Fruit fly (Drosophila melanogaster) whole organism, embryonic: Measurements from ENCODE around the gene eca.

Source experiments
- ATbp ChIP-seq: fragments of 200-800 bp; sonication (Bioruptor generic); optimal IDR thresholded peaks from 2 replicates; lab custom pipeline; 2017; ENCODE audit warnings: missing biosample characterization, mild to moderate bottlenecking, missing genetic modification characterization, missing genetic modification reagents
- Aef1 ChIP-seq: fragments of 200-800 bp; sonication (Bioruptor generic); IDR thresholded peaks from 3 replicates; pipeline ENCODE4 v1.3.6; 2022; ENCODE audit warnings: missing biosample characterization, missing genetic modification characterization
- BtbVII ChIP-seq: fragments of 200-800 bp; sonication (Bioruptor generic); optimal IDR thresholded peaks from 3 replicates; lab custom pipeline; 2017; ENCODE audit warnings: missing biosample characterization, mild to moderate bottlenecking, missing genetic modification characterization
- CG10209 ChIP-seq: fragments of 200-800 bp; sonication (Bioruptor generic); optimal IDR thresholded peaks from 3 replicates; lab custom pipeline; 2017; ENCODE audit warnings: missing biosample characterization, mild to moderate bottlenecking, missing genetic modification characterization, missing genetic modification reagents
- CG10979 ChIP-seq: fragments of 200-800 bp; sonication (Bioruptor generic); optimal IDR thresholded peaks from 2 replicates; lab custom pipeline; 2018; ENCODE audit warnings: missing biosample characterization, mild to moderate bottlenecking, missing genetic modification characterization, moderate library complexity
- CG12071 ChIP-seq: fragments of 200-800 bp; sonication (Bioruptor generic); optimal IDR thresholded peaks from 3 replicates; lab custom pipeline; 2018; ENCODE audit warnings: missing biosample characterization, mild to moderate bottlenecking, missing genetic modification characterization
- CG12769 ChIP-seq: fragments of 200-800 bp; sonication (Bioruptor generic); optimal IDR thresholded peaks from 2 replicates; lab custom pipeline; 2019; ENCODE audit warnings: missing biosample characterization, mild to moderate bottlenecking, missing genetic modification characterization, moderate library complexity
- CG13424 ChIP-seq: fragments of 200-800 bp; sonication (Bioruptor generic); optimal IDR thresholded peaks from 2 replicates; lab custom pipeline; 2019; ENCODE audit warnings: missing biosample characterization, mild to moderate bottlenecking, missing genetic modification characterization, moderate library complexity
- CG17385 ChIP-seq: fragments of 200-800 bp; sonication (Bioruptor generic); optimal IDR thresholded peaks from 3 replicates; lab custom pipeline; 2018; ENCODE audit warnings: missing biosample characterization, mild to moderate bottlenecking, missing genetic modification characterization
- CG1792 ChIP-seq: fragments of 200-800 bp; sonication (Bioruptor generic); optimal IDR thresholded peaks from 2 replicates; lab custom pipeline; 2016; ENCODE audit warnings: missing biosample characterization, missing genetic modification characterization
- CG18599 ChIP-seq: fragments of 200-800 bp; sonication (Bioruptor generic); optimal IDR thresholded peaks from 3 replicates; lab custom pipeline; 2017; ENCODE audit warnings: missing biosample characterization, missing genetic modification characterization, mild to moderate bottlenecking, moderate library complexity, missing genetic modification reagents
- CG31365 ChIP-seq: fragments of 200-800 bp; sonication (Bioruptor generic); optimal IDR thresholded peaks from 2 replicates; lab custom pipeline; 2018; ENCODE audit warnings: missing biosample characterization, mild to moderate bottlenecking, missing genetic modification characterization
- CG3163 ChIP-seq: fragments of 200-800 bp; sonication (Bioruptor generic); optimal IDR thresholded peaks from 3 replicates; lab custom pipeline; 2016; ENCODE audit warnings: missing biosample characterization, missing genetic modification characterization
- CG3281 ChIP-seq: fragments of 200-800 bp; sonication (Bioruptor generic); optimal IDR thresholded peaks from 3 replicates; lab custom pipeline; 2017; ENCODE audit warnings: missing biosample characterization, mild to moderate bottlenecking, missing genetic modification characterization
- CG4328 ChIP-seq: fragments of 200-800 bp; sonication (Bioruptor generic); optimal IDR thresholded peaks from 3 replicates; lab custom pipeline; 2017; ENCODE audit warnings: missing biosample characterization, missing genetic modification reagents, missing genetic modification characterization
- CG6654 ChIP-seq: fragments of 200-800 bp; sonication (Bioruptor generic); optimal IDR thresholded peaks from 2 replicates; lab custom pipeline; 2017; ENCODE audit warnings: missing biosample characterization, mild to moderate bottlenecking, missing genetic modification characterization
- CG6683 ChIP-seq: fragments of 200-800 bp; sonication (Bioruptor generic); optimal IDR thresholded peaks from 2 replicates; lab custom pipeline; 2017; ENCODE audit warnings: missing biosample characterization, mild to moderate bottlenecking, missing genetic modification characterization, missing genetic modification reagents
- CG6813 ChIP-seq: fragments of 200-800 bp; sonication (Bioruptor generic); optimal IDR thresholded peaks from 2 replicates; lab custom pipeline; 2017; ENCODE audit warnings: missing biosample characterization, missing genetic modification characterization, mild to moderate bottlenecking, moderate library complexity, missing genetic modification reagents
- CG6854 ChIP-seq: fragments of 200-800 bp; sonication (Bioruptor generic); optimal IDR thresholded peaks from 3 replicates; lab custom pipeline; 2017; ENCODE audit warnings: missing biosample characterization, mild to moderate bottlenecking, missing genetic modification characterization
- CG7786 ChIP-seq: fragments of 200-800 bp; sonication (Bioruptor generic); optimal IDR thresholded peaks from 2 replicates; lab custom pipeline; 2016; ENCODE audit warnings: missing biosample characterization, missing genetic modification characterization
- CG7987 ChIP-seq: fragments of 200-800 bp; sonication (Bioruptor generic); optimal IDR thresholded peaks from 2 replicates; lab custom pipeline; 2018; ENCODE audit warnings: missing biosample characterization, mild to moderate bottlenecking, missing genetic modification characterization, moderate library complexity
- CG8290 ChIP-seq, 3 experiments: fragments of 200-800 bp; sonication (Bioruptor generic); optimal IDR thresholded peaks; 2 replicates each; lab custom pipeline; 2016 to 2019; ENCODE audit warnings: missing biosample characterization in 3 of 3, missing genetic modification characterization in 3 of 3, mild to moderate bottlenecking in 2 of 3, moderate library complexity in 1 of 3
- CG9609 ChIP-seq: fragments of 200-800 bp; sonication (Bioruptor generic); optimal IDR thresholded peaks from 3 replicates; lab custom pipeline; 2016; ENCODE audit warnings: missing biosample characterization, missing genetic modification characterization
- CoRest ChIP-seq: fragments of 200-800 bp; sonication (Bioruptor generic); optimal IDR thresholded peaks from 3 replicates; lab custom pipeline; 2018; ENCODE audit warnings: missing biosample characterization, mild to moderate bottlenecking, missing genetic modification characterization, moderate library complexity
- Dip3 ChIP-seq: fragments of 200-800 bp; sonication (Bioruptor generic); optimal IDR thresholded peaks from 3 replicates; lab custom pipeline; 2016; ENCODE audit warnings: missing biosample characterization, missing genetic modification characterization
- Fer1 ChIP-seq: fragments of 200-800 bp; sonication (Bioruptor generic); optimal IDR thresholded peaks from 2 replicates; lab custom pipeline; 2017; ENCODE audit warnings: missing biosample characterization, mild to moderate bottlenecking, missing genetic modification characterization
- Fer3 ChIP-seq: fragments of 200-800 bp; sonication (Bioruptor generic); optimal IDR thresholded peaks from 2 replicates; lab custom pipeline; 2018; ENCODE audit warnings: missing biosample characterization, mild to moderate bottlenecking, missing genetic modification characterization, moderate library complexity
- Hand ChIP-seq: fragments of 200-800 bp; sonication (Bioruptor generic); optimal IDR thresholded peaks from 2 replicates; lab custom pipeline; 2017; ENCODE audit warnings: mild to moderate bottlenecking, missing biosample characterization, missing genetic modification reagents, missing genetic modification characterization
- Hey ChIP-seq: fragments of 200-800 bp; sonication (Bioruptor generic); optimal IDR thresholded peaks from 3 replicates; lab custom pipeline; 2018; ENCODE audit warnings: missing biosample characterization, mild to moderate bottlenecking, missing genetic modification characterization
- Hmr ChIP-seq: fragments of 200-800 bp; sonication (Bioruptor generic); optimal IDR thresholded peaks from 3 replicates; lab custom pipeline; 2017; ENCODE audit warnings: mild to moderate bottlenecking, missing biosample characterization, missing genetic modification reagents, missing genetic modification characterization
- Hr51 ChIP-seq, 2 experiments: fragments of 200-800 bp; sonication (Bioruptor generic); optimal IDR thresholded peaks; 2 replicates in 1 of 2; 3 replicates in 1 of 2; lab custom pipeline; 2016 to 2018; ENCODE audit warnings: missing biosample characterization in 2 of 2, missing genetic modification characterization in 2 of 2, mild to moderate bottlenecking in 1 of 2, moderate library complexity in 1 of 2
- Hr78 ChIP-seq, 2 experiments: fragments of 200-800 bp in 1 of 2; fragments of >200 bp in 1 of 2; sonication (Bioruptor generic) in 1 of 2; optimal IDR thresholded peaks; 2 replicates each; lab custom pipeline; 2017 to 2019; ENCODE audit warnings: missing biosample characterization in 2 of 2, missing genetic modification characterization in 2 of 2, mild to moderate bottlenecking in 1 of 2, moderate library complexity in 1 of 2
- Med ChIP-seq: fragments of 200-800 bp; sonication (Bioruptor generic); peaks from one replicate; lab custom pipeline; 2016; ENCODE audit warnings: missing biosample characterization, missing genetic modification characterization, mild to moderate bottlenecking, inconsistent platforms, moderate library complexity
- Meics ChIP-seq: fragments of 200-800 bp; sonication (Bioruptor generic); optimal IDR thresholded peaks from 2 replicates; lab custom pipeline; 2017; ENCODE audit warnings: missing biosample characterization, mild to moderate bottlenecking, missing genetic modification characterization
- NfI ChIP-seq: fragments of 200-800 bp; sonication (Bioruptor generic); optimal IDR thresholded peaks from 3 replicates; lab custom pipeline; 2018; ENCODE audit warnings: missing biosample characterization, mild to moderate bottlenecking, missing genetic modification characterization, moderate library complexity
- Oli ChIP-seq: fragments of 200-800 bp; sonication (Bioruptor generic); optimal IDR thresholded peaks from 2 replicates; lab custom pipeline; 2018; ENCODE audit warnings: missing biosample characterization, mild to moderate bottlenecking, missing genetic modification characterization, moderate library complexity
- Trl ChIP-seq, 3 experiments: fragments of >200 bp in 2 of 3; fragments of 200-800 bp in 1 of 3; sonication (Bioruptor generic) in 1 of 3; optimal IDR thresholded peaks; 2 replicates in 1 of 3; 3 replicates in 2 of 3; lab custom pipeline; 2016 to 2017; ENCODE audit warnings: missing biosample characterization in 1 of 3, missing genetic modification characterization in 1 of 3
- abd-A ChIP-seq: fragments of 200-800 bp; sonication (Bioruptor generic); optimal IDR thresholded peaks from 3 replicates; lab custom pipeline; 2019; ENCODE audit warnings: missing biosample characterization, mild to moderate bottlenecking, missing genetic modification characterization, moderate library complexity
- en ChIP-seq: fragments of 200-800 bp; sonication (Bioruptor generic); optimal IDR thresholded peaks from 2 replicates; lab custom pipeline; 2016; ENCODE audit warnings: missing biosample characterization, missing genetic modification characterization
- gem ChIP-seq: fragments of 200-800 bp; sonication (Bioruptor generic); optimal IDR thresholded peaks from 2 replicates; lab custom pipeline; 2019; ENCODE audit warnings: missing biosample characterization, mild to moderate bottlenecking, missing genetic modification characterization, moderate library complexity
- luna ChIP-seq: fragments of 200-800 bp; sonication (Bioruptor generic); optimal IDR thresholded peaks from 2 replicates; lab custom pipeline; 2016; ENCODE audit warnings: missing biosample characterization, missing genetic modification characterization
- mirr ChIP-seq: fragments of 200-800 bp; sonication (Bioruptor generic); optimal IDR thresholded peaks from 3 replicates; lab custom pipeline; 2018; ENCODE audit warnings: missing biosample characterization, mild to moderate bottlenecking, missing genetic modification characterization
- org-1 ChIP-seq: fragments of 200-800 bp; sonication (Bioruptor generic); optimal IDR thresholded peaks from 2 replicates; lab custom pipeline; 2017; ENCODE audit warnings: missing biosample characterization, missing genetic modification characterization
- pho ChIP-seq: fragments of 200-800 bp; sonication (Bioruptor generic); optimal IDR thresholded peaks from 2 replicates; lab custom pipeline; 2016; ENCODE audit warnings: missing biosample characterization, missing genetic modification characterization
- sens-2 ChIP-seq: fragments of 200-800 bp; sonication (Bioruptor generic); IDR thresholded peaks from 2 replicates; pipeline ENCODE4 v1.3.6; 2022; ENCODE audit warnings: missing biosample characterization, missing genetic modification characterization
- sqz ChIP-seq: fragments of 200-800 bp; sonication (Bioruptor generic); optimal IDR thresholded peaks from 3 replicates; lab custom pipeline; 2018; ENCODE audit warnings: missing biosample characterization, mild to moderate bottlenecking, missing genetic modification characterization
- tx ChIP-seq: fragments of 200-800 bp; sonication (Bioruptor generic); optimal IDR thresholded peaks from 2 replicates; lab custom pipeline; 2016; ENCODE audit warnings: missing biosample characterization, missing genetic modification characterization

The eca gene

DNA sequence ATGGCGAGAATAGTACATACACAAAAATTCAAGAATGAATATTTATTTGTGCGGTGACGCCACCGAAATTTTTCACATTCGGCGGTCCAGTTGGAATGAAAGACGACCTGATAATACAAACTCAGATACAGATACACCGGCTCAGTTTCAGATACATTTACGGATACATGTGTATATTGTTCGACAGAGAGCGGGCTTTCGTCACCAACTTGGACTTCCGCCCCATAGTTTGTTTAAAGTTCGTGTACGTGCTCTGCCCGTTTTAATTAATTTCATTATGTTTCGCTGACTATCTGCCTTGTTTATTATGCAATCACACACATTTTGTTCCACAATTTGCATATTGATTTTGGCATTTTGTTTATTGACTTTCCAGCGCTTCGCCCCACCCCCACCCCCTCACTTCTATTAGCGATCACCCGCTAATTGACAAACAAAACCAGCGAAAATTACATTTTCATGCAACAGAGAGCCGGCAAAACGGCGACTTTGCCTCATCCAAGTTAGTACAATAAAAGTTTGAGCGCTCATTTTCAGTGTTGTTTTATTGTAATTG is 15.9 kb upstream of the eca start:
- TF ChIP-seq Hmr (peak; percentile 44), CG10979 (tag; lab: Kevin White, UChicago) (no peak), CG6654 (GFP tag; lab: Kevin White, UChicago) (no peak), CG17385 (GFP tag; lab: Kevin White, UChicago) (peak; percentile 14), NfI (GFP tag; lab: Kevin White, UChicago) (peak; percentile 45), CG9609 (GFP tag; lab: Kevin White, UChicago) (no peak), Hr78 (GFP tag; optimal IDR thresholded peaks at IDR 0.05; lab: Kevin White, UChicago) (no peak), gem (tag; lab: Kevin White, UChicago) (peak; percentile 36), CG10209 (GFP tag; lab: Kevin White, UChicago) (peak; percentile 34), Fer3 (tag; lab: Kevin White, UChicago) (peak; percentile 39), Hey (tag; lab: Kevin White, UChicago) (no peak), Med (GFP tag; lab: Kevin White, UChicago) (peak; percentile 80), CG12769 (tag; lab: Kevin White, UChicago) (peak; percentile 57), CG31365 (tag; lab: Kevin White, UChicago) (peak; percentile 20), CG13424 (peak; percentile 21), CG8290 (GFP tag; optimal IDR thresholded peaks at IDR 0.05; lab: Kevin White, UChicago) (no peak), CG8290 (tag; optimal IDR thresholded peaks at IDR 0.05; lab: Kevin White, UChicago) (peak in 1 of 2 experiments; percentile 62), Oli (peak; percentile 17), CG12071 (GFP tag; lab: Kevin White, UChicago) (peak; percentile 63), Meics (GFP tag; lab: Kevin White, UChicago) (peak; percentile 93), Hand (GFP tag; lab: Kevin White, UChicago) (no peak), Aef1 (GFP tag; lab: Robert Waterston, UW) (no peak), CG6813 (GFP tag; lab: Kevin White, UChicago) (peak; percentile 46), CG7987 (peak; percentile 0), ATbp (peak; percentile 36), luna (GFP tag; lab: Kevin White, UChicago) (peak; percentile 34), CG1792 (GFP tag; lab: Kevin White, UChicago) (peak; percentile 27), mirr (GFP tag; lab: Kevin White, UChicago) (peak; percentile 86), Dip3 (GFP tag; lab: Kevin White, UChicago) (peak; percentile 15), sqz (GFP tag; lab: Kevin White, UChicago) (peak; percentile 1), CG3281 (GFP tag; lab: Kevin White, UChicago) (peak; percentile 59), CG3163 (GFP tag; lab: Kevin White, UChicago) (peak; percentile 49), sens-2 (GFP tag; lab: Robert Waterston, UW) (no peak), abd-A (tag; lab: Kevin White, UChicago) (peak; percentile 3), BtbVII (GFP tag; lab: Kevin White, UChicago) (peak; percentile 31), org-1 (GFP tag; lab: Kevin White, UChicago) (peak; percentile 33), CG7786 (GFP tag; lab: Kevin White, UChicago) (peak; percentile 16), pho (GFP tag; lab: Kevin White, UChicago) (peak; percentile 44), en (GFP tag; lab: Kevin White, UChicago) (no peak), CoRest (tag; lab: Kevin White, UChicago) (peak; percentile 27), Trl (optimal IDR thresholded peaks at IDR 0.05; lab: Kevin White, UChicago) (no peak), Trl (GFP tag; optimal IDR thresholded peaks at IDR 0.05; lab: Kevin White, UChicago) (peak; percentile 1), CG6683 (GFP tag; lab: Kevin White, UChicago) (peak; percentile 5), Fer1 (peak; percentile 40), CG6854 (GFP tag; lab: Kevin White, UChicago) (peak; percentile 22), Hr51 (GFP tag; optimal IDR thresholded peaks at IDR 0.05; lab: Kevin White, UChicago) (peak in 1 of 2 experiments; percentile 23), tx (peak; percentile 9), CG4328 (GFP tag; lab: Kevin White, UChicago) (peak; percentile 16), CG18599 (GFP tag; lab: Kevin White, UChicago) (peak; percentile 2)
